Fruit fly (Drosophila melanogaster): ENCODE results near the gene unc-13-4A.

unc-13-4A gene

dm6 chr3L:7344965-7345427 lies 32.3 kb upstream of the unc-13-4A start, which contains the start of gene Cln7 (continued):
- TF ChIP-seq Dfd (GFP tag; optimal IDR thresholded peaks at IDR 0.05): no peak
- no peak for TF ChIP-seq bowl (GFP tag; IDR thresholded peaks at IDR 0.05)
- no peak for TF ChIP-seq dati (GFP tag; IDR thresholded peaks at IDR 0.05)
- no peak for TF ChIP-seq vfl (GFP tag; optimal IDR thresholded peaks at IDR 0.05)
- no peak for TF ChIP-seq eyg (GFP tag; optimal IDR thresholded peaks at IDR 0.05)
- TF ChIP-seq CG6854 (GFP tag; optimal IDR thresholded peaks at IDR 0.05): peak; percentile 57
- no peak for TF ChIP-seq pnt (GFP tag; optimal IDR thresholded peaks at IDR 0.05)
- TF ChIP-seq CG7372 (GFP tag; IDR thresholded peaks at IDR 0.05): no peak
- TF ChIP-seq ATbp (GFP tag; optimal IDR thresholded peaks at IDR 0.05): no peak
- TF ChIP-seq luna (GFP tag; optimal IDR thresholded peaks at IDR 0.05): no peak
- peak; percentile 79 for TF ChIP-seq chm (GFP tag; IDR thresholded peaks at IDR 0.05)
- TF ChIP-seq CG4854 (GFP tag; optimal IDR thresholded peaks at IDR 0.05): no peak
- TF ChIP-seq abd-A (tag; optimal IDR thresholded peaks at IDR 0.05): no peak
- TF ChIP-seq grau (tag; optimal IDR thresholded peaks at IDR 0.05): peak; percentile 36
- no peak for TF ChIP-seq corto (GFP tag; optimal IDR thresholded peaks at IDR 0.05)
- TF ChIP-seq CG2712 (tag; optimal IDR thresholded peaks at IDR 0.05): peak; percentile 56
- no peak for TF ChIP-seq en (GFP tag; optimal IDR thresholded peaks at IDR 0.05)
- TF ChIP-seq grn (GFP tag; optimal IDR thresholded peaks at IDR 0.05): peak; percentile 80
- TF ChIP-seq Mrtf (GFP tag; IDR thresholded peaks at IDR 0.05): no peak
- no peak for TF ChIP-seq Asciz (GFP tag; optimal IDR thresholded peaks at IDR 0.05)
- peak; percentile 64 for TF ChIP-seq CG3281 (GFP tag; optimal IDR thresholded peaks at IDR 0.05)
- TF ChIP-seq CG2678 (tag; optimal IDR thresholded peaks at IDR 0.05): no peak
- peak; percentile 55 for TF ChIP-seq onecut (GFP tag; IDR thresholded peaks at IDR 0.05)
- no peak for TF ChIP-seq stwl (tag; optimal IDR thresholded peaks at IDR 0.05)
- TF ChIP-seq Taf1 (GFP tag; IDR thresholded peaks at IDR 0.05): no peak
- no peak for TF ChIP-seq CG14050 (GFP tag; IDR thresholded peaks at IDR 0.05)
- no peak for TF ChIP-seq Mad (GFP tag; optimal IDR thresholded peaks at IDR 0.05)
- no peak for TF ChIP-seq CG11093 (GFP tag; IDR thresholded peaks at IDR 0.05)
- no peak for TF ChIP-seq H2.0 (GFP tag; IDR thresholded peaks at IDR 0.05)
- no peak for TF ChIP-seq CG3065 (GFP tag; optimal IDR thresholded peaks at IDR 0.05)
- no peak for TF ChIP-seq prd (optimal IDR thresholded peaks at IDR 0.05)
- TF ChIP-seq prd (GFP tag; IDR thresholded peaks at IDR 0.05): no peak
- TF ChIP-seq dpn (GFP tag; optimal IDR thresholded peaks at IDR 0.05): no peak
- TF ChIP-seq eve (GFP tag; optimal IDR thresholded peaks at IDR 0.05): no peak
- no peak for TF ChIP-seq tll (GFP tag; optimal IDR thresholded peaks at IDR 0.05)
- TF ChIP-seq yki (optimal IDR thresholded peaks at IDR 0.05): no peak
- TF ChIP-seq CG9215 (GFP tag; IDR thresholded peaks at IDR 0.05): no peak
- TF ChIP-seq CG18262 (tag; optimal IDR thresholded peaks at IDR 0.05): peak; percentile 39
- TF ChIP-seq ham (GFP tag; IDR thresholded peaks at IDR 0.05): no peak
- TF ChIP-seq ind (GFP tag; optimal IDR thresholded peaks at IDR 0.05): no peak
- TF ChIP-seq slp2 (GFP tag; optimal IDR thresholded peaks at IDR 0.05): no peak
- TF ChIP-seq YL-1 (GFP tag; optimal IDR thresholded peaks at IDR 0.05): peak; percentile 28
- TF ChIP-seq HmgZ (tag; optimal IDR thresholded peaks at IDR 0.05): peak; percentile 43
- TF ChIP-seq NC2β (GFP tag; optimal IDR thresholded peaks at IDR 0.05): no peak
- peak; percentile 30 for TF ChIP-seq Side (GFP tag; optimal IDR thresholded peaks at IDR 0.05)
- TF ChIP-seq p53 (GFP tag; optimal IDR thresholded peaks at IDR 0.05): no peak
- no peak for TF ChIP-seq Mes4 (GFP tag; optimal IDR thresholded peaks at IDR 0.05)
- TF ChIP-seq CG4707 (GFP tag; optimal IDR thresholded peaks at IDR 0.05): peak; percentile 59
- TF ChIP-seq mld (GFP tag; IDR thresholded peaks at IDR 0.05; ENCODE audit: partially characterized antibody): no peak
- peak; percentile 29 for TF ChIP-seq fd64A (GFP tag; optimal IDR thresholded peaks at IDR 0.05)
- TF ChIP-seq CG9797 (GFP tag; optimal IDR thresholded peaks at IDR 0.05): no peak
- TF ChIP-seq CG6272 (GFP tag; IDR thresholded peaks at IDR 0.05): 0 out of 2 replicates have a peak, but pooled peaks have one; percentile 10
- peak; percentile 21 for TF ChIP-seq CG10431 (GFP tag; optimal IDR thresholded peaks at IDR 0.05)
